Fruit fly (Drosophila melanogaster) Kc167 (cell line): ENCODE results near the gene und.

ENCODE experiments used
- Myc ChIP-seq: fragments of >200 bp; optimal IDR thresholded peaks from 2 replicates; lab custom pipeline; 2017; ENCODE audit warnings: missing external identifiers
- Sin3A ChIP-seq: fragments of >200 bp; optimal IDR thresholded peaks from 2 replicates; lab custom pipeline; 2018; ENCODE audit warnings: missing external identifiers
- h ChIP-seq: fragments of >200 bp; optimal IDR thresholded peaks from 3 replicates; lab custom pipeline; 2018; ENCODE audit warnings: missing external identifiers
- insv ChIP-seq: fragments of >200 bp; optimal IDR thresholded peaks from 3 replicates; lab custom pipeline; 2018; ENCODE audit warnings: missing external identifiers
- psq ChIP-seq: fragments of >200 bp; optimal IDR thresholded peaks from 2 replicates; lab custom pipeline; 2017; ENCODE audit warnings: missing external identifiers
- ttk ChIP-seq: sonication (Bioruptor generic); optimal IDR thresholded peaks from 2 replicates; lab custom pipeline; 2017; ENCODE audit warnings: missing external identifiers

DNA sequence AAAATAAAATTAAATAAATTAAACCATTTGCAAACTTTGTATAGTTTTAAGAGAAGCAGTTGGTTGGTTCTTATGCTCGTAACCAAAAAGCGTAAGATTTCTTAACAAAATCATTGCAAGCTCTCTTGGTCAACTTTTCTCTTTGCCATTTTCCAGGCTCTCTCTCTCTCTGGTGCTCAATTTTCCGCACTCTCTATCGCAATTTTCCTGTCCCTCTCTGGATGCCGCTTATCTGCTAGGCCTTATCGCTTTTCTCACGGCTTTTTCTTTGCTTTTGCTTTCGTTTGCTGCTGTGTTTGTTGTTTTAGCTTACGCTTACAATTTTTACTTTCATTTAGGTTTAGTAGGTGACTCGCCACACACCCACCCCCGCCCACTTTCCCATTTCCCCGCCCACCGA lies 18.5 kb upstream of the und start:
- TF ChIP-seq Myc = no peak
- TF ChIP-seq h (lab: Kevin White, UChicago) = no peak
- no peak for TF ChIP-seq psq
- TF ChIP-seq insv (lab: Kevin White, UChicago) = no peak
- no peak for TF ChIP-seq Sin3A (lab: Kevin White, UChicago)
- no peak for TF ChIP-seq ttk
